Fruit fly (Drosophila melanogaster): ENCODE measurements around the gene CG15760.

The CG15760 gene

DNA sequence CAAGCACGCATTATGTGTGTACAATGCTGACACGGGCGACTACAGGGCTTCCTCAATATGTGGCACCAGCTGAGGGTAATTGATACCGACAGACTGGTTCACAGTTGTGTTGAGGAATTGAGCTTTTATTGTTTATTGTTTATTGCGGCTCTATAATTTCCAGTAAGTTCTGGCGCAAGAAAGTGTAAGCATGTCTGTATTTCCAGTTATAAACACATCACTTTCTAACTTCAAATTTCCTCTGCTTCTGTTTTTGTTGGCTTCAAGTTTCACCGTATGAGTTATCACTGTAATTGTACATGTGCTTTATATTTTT, 43.0 kb upstream of the CG15760 start (continued):
- TF ChIP-seq ftz-f1 (GFP tag; optimal IDR thresholded peaks at IDR 0.05) (peak; percentile 84), dati (GFP tag; IDR thresholded peaks at IDR 0.05) (peak; percentile 13; the same call in 1 of the 2 replicates), CG11696 (GFP tag; IDR thresholded peaks at IDR 0.05) (peak; percentile 45; the same call in 1 of the 2 replicates), CG10959 (GFP tag; IDR thresholded peaks at IDR 0.05) (no peak), CkIIα-i1 (GFP tag; IDR thresholded peaks at IDR 0.05) (no peak), CG18476 (GFP tag; optimal IDR thresholded peaks at IDR 0.05) (no peak), MESR4 (GFP tag; optimal IDR thresholded peaks at IDR 0.05) (no peak), CG9817 (tag; optimal IDR thresholded peaks at IDR 0.05) (peak; percentile 86), pzg (GFP tag; optimal IDR thresholded peaks at IDR 0.05) (no peak), Asciz (GFP tag; optimal IDR thresholded peaks at IDR 0.05) (peak; percentile 41), CG6813 (GFP tag; optimal IDR thresholded peaks at IDR 0.05) (peak; percentile 79), CG4707 (GFP tag; optimal IDR thresholded peaks at IDR 0.05) (peak; percentile 14), prd (optimal IDR thresholded peaks at IDR 0.05) (no peak), prd (GFP tag; IDR thresholded peaks at IDR 0.05) (peak; percentile 82), fru (optimal IDR thresholded peaks at IDR 0.05) (no peak), insv (GFP tag; optimal IDR thresholded peaks at IDR 0.05) (no peak), D19B (GFP tag; optimal IDR thresholded peaks at IDR 0.05) (peak; percentile 70), CG3163 (GFP tag; optimal IDR thresholded peaks at IDR 0.05) (peak; percentile 65), CG9876 (GFP tag; optimal IDR thresholded peaks at IDR 0.05) (peak; percentile 65), Dref (GFP tag; IDR thresholded peaks at IDR 0.05) (no peak), CG5245 (GFP tag; optimal IDR thresholded peaks at IDR 0.05) (peak; percentile 53), CG7928 (GFP tag; optimal IDR thresholded peaks at IDR 0.05) (peak; percentile 54), bab2 (GFP tag; optimal IDR thresholded peaks at IDR 0.05) (peak; percentile 77), CG14860 (GFP tag; IDR thresholded peaks at IDR 0.05; ENCODE audit: partially characterized antibody) (no peak), pros (GFP tag; optimal IDR thresholded peaks at IDR 0.05) (no peak), HmgD (GFP tag; optimal IDR thresholded peaks at IDR 0.05) (peak; percentile 73), MBD-R2 (GFP tag; IDR thresholded peaks at IDR 0.05) (peak; percentile 32; the same call in 1 of the 2 replicates), B-H2 (GFP tag; optimal IDR thresholded peaks at IDR 0.05) (peak; percentile 67), bigmax (GFP tag; optimal IDR thresholded peaks at IDR 0.05) (no peak), Vsx1 (GFP tag; optimal IDR thresholded peaks at IDR 0.05) (peak; percentile 40), CG10147 (GFP tag; optimal IDR thresholded peaks at IDR 0.05) (peak; percentile 70), CG12219 (GFP tag; optimal IDR thresholded peaks at IDR 0.05) (peak; percentile 72), CG2678 (tag; optimal IDR thresholded peaks at IDR 0.05) (peak; percentile 86), TFAM (GFP tag; optimal IDR thresholded peaks at IDR 0.05) (no peak), Sry-δ (GFP tag; optimal IDR thresholded peaks at IDR 0.05) (peak; percentile 23), pho (GFP tag; optimal IDR thresholded peaks at IDR 0.05) (peak; percentile 77), Doc3 (GFP tag; IDR thresholded peaks at IDR 0.05; ENCODE audit: partially characterized antibody) (no peak), CoRest (tag; optimal IDR thresholded peaks at IDR 0.05) (peak; percentile 87), odd (GFP tag; optimal IDR thresholded peaks at IDR 0.05) (peak; percentile 67), sob (GFP tag; IDR thresholded peaks at IDR 0.05) (peak; percentile 75), HLH54F (GFP tag; optimal IDR thresholded peaks at IDR 0.05) (peak; percentile 80), CG4617 (GFP tag; optimal IDR thresholded peaks at IDR 0.05; ENCODE audit: borderline replicate concordance) (peak; percentile 15), CG10431 (GFP tag; optimal IDR thresholded peaks at IDR 0.05) (no peak), CG4820 (GFP tag; optimal IDR thresholded peaks at IDR 0.05) (peak; percentile 55), CG8478 (optimal IDR thresholded peaks at IDR 0.05) (no peak), disco-r (GFP tag; optimal IDR thresholded peaks at IDR 0.05) (peak; percentile 35), hb (GFP tag; IDR thresholded peaks at IDR 0.05; ENCODE audit: partially characterized antibody) (no peak), Tbp (GFP tag; optimal IDR thresholded peaks at IDR 0.05) (no peak), sqz (GFP tag; optimal IDR thresholded peaks at IDR 0.05) (peak; percentile 83), so (GFP tag; IDR thresholded peaks at IDR 0.05) (peak; percentile 83), Ets65A (GFP tag) (peak; percentile 70), CG8290 (GFP tag; optimal IDR thresholded peaks at IDR 0.05) (no peak), CG8290 (tag; optimal IDR thresholded peaks at IDR 0.05) (peak in 1 of 2 experiments; percentile 66)
